Fruit fly (Drosophila melanogaster): Measurements from ENCODE around the gene ftz.

Gene ftz

dm6 chr3R:6870836-6871235, 6.7 kb downstream of the ftz start:
- TF ChIP-seq HLH106 (tag; optimal IDR thresholded peaks at IDR 0.05) (no peak), Myc (optimal IDR thresholded peaks at IDR 0.05) (peak; percentile 38), Mio (GFP tag; optimal IDR thresholded peaks at IDR 0.05) (no peak)

DNA sequence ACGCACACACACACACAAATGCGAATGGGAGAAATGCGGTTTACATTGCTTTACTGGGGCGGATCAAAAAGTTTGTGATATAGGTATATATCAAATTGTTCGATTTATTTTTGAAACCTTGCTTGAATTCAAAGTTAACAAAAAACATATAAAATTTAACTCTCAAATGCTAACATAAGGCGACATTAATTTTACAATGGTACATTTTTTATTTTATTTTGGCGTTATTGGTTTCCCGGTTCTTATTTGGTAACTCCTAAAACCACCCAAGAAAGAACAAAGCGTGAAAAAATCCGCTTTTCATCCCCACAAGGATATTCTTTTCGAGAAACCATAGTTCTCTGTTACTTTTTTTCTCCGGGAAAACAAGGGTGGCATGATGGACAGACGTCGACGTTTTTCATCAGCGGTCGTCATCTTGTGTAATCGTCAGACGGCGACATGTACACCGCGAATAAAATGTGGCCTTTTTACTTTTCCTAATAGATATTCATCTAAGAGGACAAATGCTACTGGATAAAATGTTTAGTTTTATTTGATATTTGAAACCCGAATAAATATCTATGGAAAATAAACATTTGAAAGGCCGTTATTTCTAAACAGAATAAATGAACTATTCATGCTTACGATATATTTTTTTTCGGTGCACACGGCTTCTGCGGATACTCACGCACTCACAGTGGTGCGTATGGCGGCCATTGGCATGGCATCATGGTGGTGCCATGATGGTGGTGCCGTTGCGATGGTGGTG, 17.3 kb downstream of the ftz start:
- no peak for TF ChIP-seq rgr (GFP tag; optimal IDR thresholded peaks at IDR 0.05)
- TF ChIP-seq sv (GFP tag; optimal IDR thresholded peaks at IDR 0.05) = peak; percentile 24

DNA sequence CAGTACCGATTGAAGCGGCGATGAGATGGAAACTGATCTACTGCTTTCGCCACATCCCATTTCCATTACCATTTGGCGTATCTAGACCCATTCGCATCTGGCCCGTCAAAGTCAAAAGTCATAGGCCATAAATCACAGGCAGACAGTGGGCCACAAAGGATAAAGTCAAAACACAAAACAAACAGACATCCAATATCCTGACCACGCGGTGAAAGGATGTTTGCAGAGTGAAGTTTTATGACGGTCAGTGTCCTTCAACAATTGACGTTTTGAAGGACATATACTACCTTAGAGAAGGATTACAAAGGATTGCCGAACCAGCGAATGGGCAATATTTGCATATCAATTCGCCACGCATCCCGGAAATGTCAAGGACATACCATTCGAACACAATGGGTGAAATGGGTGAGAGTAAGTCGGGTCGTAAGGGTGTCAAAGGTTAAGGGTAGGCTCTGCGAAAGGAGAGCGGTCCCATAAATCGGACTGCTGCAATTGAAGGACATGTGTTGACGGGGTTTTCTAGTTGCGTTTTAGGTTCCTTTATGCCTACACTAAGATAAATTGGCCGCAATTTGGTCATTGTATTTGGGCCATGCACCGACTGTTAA, 21.2 kb downstream of the ftz start:
- TF ChIP-seq Myc (optimal IDR thresholded peaks at IDR 0.05) = no peak
- no peak for TF ChIP-seq pan (optimal IDR thresholded peaks at IDR 0.05)
- no peak for TF ChIP-seq Hr78 (GFP tag; optimal IDR thresholded peaks at IDR 0.05)
- no peak for TF ChIP-seq Sp1 (GFP tag; optimal IDR thresholded peaks at IDR 0.05)
- TF ChIP-seq Abd-B (GFP tag; optimal IDR thresholded peaks at IDR 0.05) = no peak
- no peak for TF ChIP-seq brk (GFP tag; optimal IDR thresholded peaks at IDR 0.05)
- no peak for TF ChIP-seq ey (GFP tag; optimal IDR thresholded peaks at IDR 0.05)
- TF ChIP-seq foxo (GFP tag; optimal IDR thresholded peaks at IDR 0.05) = no peak
- no peak for TF ChIP-seq sv (GFP tag; optimal IDR thresholded peaks at IDR 0.05)
- TF ChIP-seq CrebA (GFP tag; optimal IDR thresholded peaks at IDR 0.05; ENCODE audit: borderline replicate concordance) = no peak
- no peak for TF ChIP-seq Hr83 (GFP tag; optimal IDR thresholded peaks at IDR 0.05; ENCODE audit: poor library complexity, severe bottlenecking)
- TF ChIP-seq usp (GFP tag; optimal IDR thresholded peaks at IDR 0.05) = no peak
- no peak for TF ChIP-seq sage (GFP tag; optimal IDR thresholded peaks at IDR 0.05)
- no peak for TF ChIP-seq N (GFP tag; optimal IDR thresholded peaks at IDR 0.05)
- no peak for TF ChIP-seq Rel (GFP tag; optimal IDR thresholded peaks at IDR 0.05)
- no peak for TF ChIP-seq Rel (tag; optimal IDR thresholded peaks at IDR 0.05)
- TF ChIP-seq psq (GFP tag; optimal IDR thresholded peaks at IDR 0.05) = no peak
- no peak for TF ChIP-seq br (GFP tag; optimal IDR thresholded peaks at IDR 0.05)
- no peak for TF ChIP-seq jim (GFP tag; optimal IDR thresholded peaks at IDR 0.05)
- no peak for TF ChIP-seq OdsH (GFP tag; optimal IDR thresholded peaks at IDR 0.05)

- TF ChIP-seq dmrt93B (GFP tag; optimal IDR thresholded peaks at IDR 0.05) (no peak), foxo (GFP tag; optimal IDR thresholded peaks at IDR 0.05) (no peak), sv (GFP tag; optimal IDR thresholded peaks at IDR 0.05) (no peak), CG32264 (GFP tag; optimal IDR thresholded peaks at IDR 0.05) (no peak), Abd-B (GFP tag; optimal IDR thresholded peaks at IDR 0.05) (no peak), Hr78 (GFP tag; optimal IDR thresholded peaks at IDR 0.05) (no peak), Vsx2 (GFP tag; optimal IDR thresholded peaks at IDR 0.05; ENCODE audit: partially characterized antibody) (no peak)
Measured at dm6 chr3R:6888795-6889194, 24.7 kb downstream of the ftz start.

- peak; percentile 9 for TF ChIP-seq sv (GFP tag; optimal IDR thresholded peaks at IDR 0.05)
- TF ChIP-seq sage (GFP tag; optimal IDR thresholded peaks at IDR 0.05) = no peak
- no peak for TF ChIP-seq Jra (GFP tag; optimal IDR thresholded peaks at IDR 0.05)
- TF ChIP-seq br (GFP tag; optimal IDR thresholded peaks at IDR 0.05) = no peak
- no peak for TF ChIP-seq Sp1 (GFP tag; optimal IDR thresholded peaks at IDR 0.05)
- peak; percentile 26 for TF ChIP-seq Hr78 (GFP tag; optimal IDR thresholded peaks at IDR 0.05)
- no peak for TF ChIP-seq Dfd (GFP tag; optimal IDR thresholded peaks at IDR 0.05)
- TF ChIP-seq usp (GFP tag; optimal IDR thresholded peaks at IDR 0.05) = no peak
- no peak for TF ChIP-seq Rel (GFP tag; optimal IDR thresholded peaks at IDR 0.05)
- TF ChIP-seq Rel (tag; optimal IDR thresholded peaks at IDR 0.05) = no peak
- no peak for TF ChIP-seq tai (GFP tag; optimal IDR thresholded peaks at IDR 0.05)
- TF ChIP-seq Dif (GFP tag; optimal IDR thresholded peaks at IDR 0.05; ENCODE audit: partially characterized antibody) = peak; percentile 41
- no peak for TF ChIP-seq brk (GFP tag; optimal IDR thresholded peaks at IDR 0.05)
- TF ChIP-seq fru (GFP tag; optimal IDR thresholded peaks at IDR 0.05) = no peak
- TF ChIP-seq woc (GFP tag; optimal IDR thresholded peaks at IDR 0.05) = no peak
- peak; percentile 66 for TF ChIP-seq N (GFP tag; optimal IDR thresholded peaks at IDR 0.05)
- peak in 1 of 2 experiments; percentile 41 for TF ChIP-seq dl (GFP tag; optimal IDR thresholded peaks at IDR 0.05; ENCODE audit: insufficient read depth in 1 of 2, partially characterized antibody in 2 of 2)
- TF ChIP-seq jim (GFP tag; optimal IDR thresholded peaks at IDR 0.05) = no peak
- no peak for TF ChIP-seq GATAd (GFP tag; optimal IDR thresholded peaks at IDR 0.05)
- no peak for TF ChIP-seq dmrt93B (GFP tag; optimal IDR thresholded peaks at IDR 0.05)
- TF ChIP-seq Vsx2 (GFP tag; optimal IDR thresholded peaks at IDR 0.05; ENCODE audit: partially characterized antibody) = peak; percentile 22
- no peak for TF ChIP-seq CrebA (GFP tag; optimal IDR thresholded peaks at IDR 0.05; ENCODE audit: borderline replicate concordance)
- peak; percentile 79 for TF ChIP-seq Myc (optimal IDR thresholded peaks at IDR 0.05)
- TF ChIP-seq Hr83 (GFP tag; optimal IDR thresholded peaks at IDR 0.05; ENCODE audit: poor library complexity, severe bottlenecking) = peak; percentile 71
- TF ChIP-seq dsf (GFP tag; optimal IDR thresholded peaks at IDR 0.05; ENCODE audit: borderline replicate concordance) = no peak
Measured at dm6 chr3R:6893137-6893578, 29.0 kb downstream of the ftz start.

All from whole organism, wandering third instar larva.